Fruit fly (Drosophila melanogaster): ENCODE data around the gene CG10516.

Gene CG10516

dm6 chr3L:15940823-15941222 is 27.2 kb upstream of the CG10516 start (continued):
- TF ChIP-seq Hr78 (GFP tag; optimal IDR thresholded peaks at IDR 0.05) (no peak), Hand (GFP tag; optimal IDR thresholded peaks at IDR 0.05) (no peak), CG5180 (GFP tag; optimal IDR thresholded peaks at IDR 0.05) (peak; percentile 87), CG11085 (GFP tag; IDR thresholded peaks at IDR 0.05) (0 out of 2 replicates have a peak, but pooled peaks have one; percentile 24), fd96Cb (tag; optimal IDR thresholded peaks at IDR 0.05) (peak; percentile 73), CG30020 (tag; optimal IDR thresholded peaks at IDR 0.05) (no peak), CG4854 (GFP tag; optimal IDR thresholded peaks at IDR 0.05) (no peak), CG18011 (GFP tag; optimal IDR thresholded peaks at IDR 0.05) (no peak), ttk (GFP tag; IDR thresholded peaks at IDR 0.05) (peak; percentile 59), unpg (GFP tag; optimal IDR thresholded peaks at IDR 0.05) (peak; percentile 61), CG8281 (tag; optimal IDR thresholded peaks at IDR 0.05) (no peak), nau (GFP tag; optimal IDR thresholded peaks at IDR 0.05) (peak; percentile 53), sens-2 (GFP tag; IDR thresholded peaks at IDR 0.05) (peak; percentile 61), Xrp1 (GFP tag; IDR thresholded peaks at IDR 0.05) (peak; percentile 74), CG9215 (GFP tag; IDR thresholded peaks at IDR 0.05) (no peak), so (GFP tag; IDR thresholded peaks at IDR 0.05) (peak; percentile 50; the same call in 1 of the 3 replicates), pzg (GFP tag; optimal IDR thresholded peaks at IDR 0.05) (no peak), Dbx (GFP tag; IDR thresholded peaks at IDR 0.05) (no peak), CG10431 (GFP tag; optimal IDR thresholded peaks at IDR 0.05) (no peak), CG12942 (GFP tag; optimal IDR thresholded peaks at IDR 0.05) (peak; percentile 12), dimm (GFP tag; IDR thresholded peaks at IDR 0.05) (peak; percentile 63), CG3407 (GFP tag; optimal IDR thresholded peaks at IDR 0.05) (peak; percentile 24), shn (GFP tag; optimal IDR thresholded peaks at IDR 0.05) (no peak), ERR (GFP tag; optimal IDR thresholded peaks at IDR 0.05) (no peak), CG12391 (tag; optimal IDR thresholded peaks at IDR 0.05) (peak; percentile 72), HLHmδ (GFP tag; optimal IDR thresholded peaks at IDR 0.05) (no peak), Mrtf (GFP tag; IDR thresholded peaks at IDR 0.05) (peak; percentile 50; the same call in 1 of the 3 replicates), CG33557 (GFP tag; optimal IDR thresholded peaks at IDR 0.05) (no peak), Jarid2 (GFP tag; optimal IDR thresholded peaks at IDR 0.05) (no peak), insv (GFP tag; optimal IDR thresholded peaks at IDR 0.05) (no peak), jing (GFP tag; optimal IDR thresholded peaks at IDR 0.05) (peak; percentile 28), hth (optimal IDR thresholded peaks at IDR 0.05) (no peak), CG14965 (GFP tag; optimal IDR thresholded peaks at IDR 0.05; ENCODE audit: borderline replicate concordance) (no peak), Atf6 (GFP tag; IDR thresholded peaks at IDR 0.05) (peak; percentile 40; the same call in 1 of the 2 replicates), ems (GFP tag; optimal IDR thresholded peaks at IDR 0.05) (peak; percentile 52), sens (GFP tag) (peak; percentile 93), klu (GFP tag; IDR thresholded peaks at IDR 0.05) (0 out of 2 replicates have a peak, but pooled peaks have one; percentile 15), Ssrp (tag; optimal IDR thresholded peaks at IDR 0.05) (no peak), CG10267 (tag; optimal IDR thresholded peaks at IDR 0.05) (peak; percentile 48), cad (GFP tag; optimal IDR thresholded peaks at IDR 0.05) (no peak), CG6175 (GFP tag; IDR thresholded peaks at IDR 0.05) (no peak), CG11093 (GFP tag; IDR thresholded peaks at IDR 0.05) (peak; percentile 55; the same call in 2 of the 3 replicates), CG8359 (GFP tag; optimal IDR thresholded peaks at IDR 0.05; ENCODE audit: borderline replicate concordance) (peak; percentile 16), Doc3 (GFP tag; IDR thresholded peaks at IDR 0.05; ENCODE audit: partially characterized antibody) (no peak), slp2 (GFP tag; optimal IDR thresholded peaks at IDR 0.05) (peak; percentile 26), BtbVII (GFP tag; optimal IDR thresholded peaks at IDR 0.05) (no peak), z (GFP tag; IDR thresholded peaks at IDR 0.05) (no peak), gce (GFP tag; IDR thresholded peaks at IDR 0.05) (peak; percentile 55; the same call in 1 of the 3 replicates), lmd (GFP tag; IDR thresholded peaks at IDR 0.05) (peak; percentile 55; the same call in 1 of the 2 replicates), exex (tag; optimal IDR thresholded peaks at IDR 0.05) (no peak), CG8944 (GFP tag; optimal IDR thresholded peaks at IDR 0.05) (peak; percentile 39)

Data from whole organism, embryonic.